Worm (Caenorhabditis elegans): ENCODE results near the gene nep-1.
A peak's percentile ranks its signal among the peaks of the same experiment; 100 is the strongest.

nep-1 gene

ce11 chrII:11652679-11653174, 4.3 kb downstream of the nep-1 start, which contains the start of the genes rad-23 and rpn-12:
rad-23 (minus strand) TSS chrII:11652729.
rpn-12 (plus strand) TSS chrII:11653124.
- no peak for TF ChIP-seq elt-1 (tag; optimal IDR thresholded peaks at IDR 0.05)
- TF ChIP-seq egl-27 (tag; optimal IDR thresholded peaks at IDR 0.05) = no peak
- TF ChIP-seq mab-5 (tag; optimal IDR thresholded peaks at IDR 0.05) = peak; percentile 60
- peak; percentile 45 for TF ChIP-seq sma-9 (GFP tag; optimal IDR thresholded peaks at IDR 0.05)
- TF ChIP-seq sma-9 (tag; optimal IDR thresholded peaks at IDR 0.05) = no peak
- TF ChIP-seq ztf-4 (tag; optimal IDR thresholded peaks at IDR 0.05) = no peak
- no peak for TF ChIP-seq snpc-4 (tag; optimal IDR thresholded peaks at IDR 0.05)
- no peak for TF ChIP-seq nhr-25 (tag; optimal IDR thresholded peaks at IDR 0.05)
- TF ChIP-seq ZK546.5 (tag; optimal IDR thresholded peaks at IDR 0.05) = no peak
- no peak for TF ChIP-seq zag-1 (tag; optimal IDR thresholded peaks at IDR 0.05)
- TF ChIP-seq skn-1 (tag; optimal IDR thresholded peaks at IDR 0.05) = peak; percentile 99
- no peak for TF ChIP-seq F13H6.1 (tag; optimal IDR thresholded peaks at IDR 0.05)
- no peak for TF ChIP-seq unc-62 (GFP tag; optimal IDR thresholded peaks at IDR 0.05)
- peak; percentile 67 for TF ChIP-seq crh-2 (tag; optimal IDR thresholded peaks at IDR 0.05)
- peak; percentile 47 for TF ChIP-seq R02D3.7 (tag; optimal IDR thresholded peaks at IDR 0.05)
- TF ChIP-seq lin-11 (tag; optimal IDR thresholded peaks at IDR 0.05) = peak; percentile 41
- peak; percentile 50 for TF ChIP-seq fos-1 (tag; optimal IDR thresholded peaks at IDR 0.05)
- TF ChIP-seq sma-3 (GFP tag; optimal IDR thresholded peaks at IDR 0.05) = peak; percentile 39
- TF ChIP-seq nhr-10 (tag; optimal IDR thresholded peaks at IDR 0.05) = no peak
- TF ChIP-seq elt-3 (tag; optimal IDR thresholded peaks at IDR 0.05) = no peak
- no peak for TF ChIP-seq nhr-11 (tag; optimal IDR thresholded peaks at IDR 0.05)
- TF ChIP-seq nhr-12 (tag; optimal IDR thresholded peaks at IDR 0.05) = no peak
- TF ChIP-seq aly-2 (tag; optimal IDR thresholded peaks at IDR 0.05) = no peak
- no peak for TF ChIP-seq mdl-1 (tag; optimal IDR thresholded peaks at IDR 0.05)
- peak; percentile 68 for TF ChIP-seq gmeb-1 (tag; optimal IDR thresholded peaks at IDR 0.05)
- no peak for TF ChIP-seq alr-1 (tag; optimal IDR thresholded peaks at IDR 0.05)
- peak; percentile 76 for TF ChIP-seq nhr-129 (tag; optimal IDR thresholded peaks at IDR 0.05)
- TF ChIP-seq mbf-1 (tag; optimal IDR thresholded peaks at IDR 0.05) = no peak
- no peak for TF ChIP-seq ceh-16 (tag; optimal IDR thresholded peaks at IDR 0.05)
- TF ChIP-seq unc-55 (GFP tag; optimal IDR thresholded peaks at IDR 0.05) = peak; percentile 92
- TF ChIP-seq ceh-82 (tag; optimal IDR thresholded peaks at IDR 0.05) = no peak
- TF ChIP-seq nhr-77 (tag; optimal IDR thresholded peaks at IDR 0.05) = no peak
- TF ChIP-seq lsy-2 (tag; optimal IDR thresholded peaks at IDR 0.05) = peak in 1 of 2 experiments; percentile 86
- peak; percentile 86 for TF ChIP-seq C34F6.9 (tag; optimal IDR thresholded peaks at IDR 0.05)
- no peak for TF ChIP-seq sem-4 (tag; optimal IDR thresholded peaks at IDR 0.05)
- peak; percentile 45 for TF ChIP-seq lin-13 (GFP tag; optimal IDR thresholded peaks at IDR 0.05)
- TF ChIP-seq nhr-21 (tag; optimal IDR thresholded peaks at IDR 0.05) = no peak
- TF ChIP-seq nhr-237 (tag; optimal IDR thresholded peaks at IDR 0.05) = no peak
- TF ChIP-seq ztf-1 (GFP tag; conservative IDR thresholded peaks at IDR 0.05) = no peak
- TF ChIP-seq nhr-6 (tag; optimal IDR thresholded peaks at IDR 0.05) = no peak
- TF ChIP-seq peb-1 (tag; optimal IDR thresholded peaks at IDR 0.05) = no peak
- TF ChIP-seq ama-1 (optimal IDR thresholded peaks at IDR 0.05) = no peak
- TF ChIP-seq unc-39 (tag; optimal IDR thresholded peaks at IDR 0.05) = no peak
- no peak for TF ChIP-seq lin-39 (tag; optimal IDR thresholded peaks at IDR 0.05)
- peak; percentile 5 for TF ChIP-seq blmp-1 (tag; optimal IDR thresholded peaks at IDR 0.05; ENCODE audit: insufficient read depth)

DNA sequence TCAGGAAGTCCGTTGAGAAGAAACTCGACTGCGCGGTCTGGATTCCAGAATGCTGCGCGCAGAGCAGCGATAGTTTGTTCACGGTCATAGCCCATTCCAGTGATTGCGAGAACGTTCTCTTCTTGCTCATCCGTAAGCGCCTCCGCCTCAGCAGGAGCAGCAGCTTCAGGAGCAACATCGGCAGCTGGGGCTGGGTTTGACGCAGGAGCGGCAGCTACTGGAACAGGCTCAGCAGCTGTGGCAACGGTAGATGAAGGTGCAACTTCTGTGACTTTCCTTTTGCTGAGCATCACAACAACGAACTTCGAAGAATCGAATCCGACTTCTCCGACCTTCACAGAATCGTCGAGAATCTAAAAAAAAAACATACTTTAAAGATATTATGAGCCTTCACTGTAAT, 4.9 kb downstream of the nep-1 start:
- no peak for TF ChIP-seq skn-1 (tag; optimal IDR thresholded peaks at IDR 0.05)
- TF ChIP-seq ama-1 (optimal IDR thresholded peaks at IDR 0.05) = no peak
- TF ChIP-seq C34F6.9 (tag; optimal IDR thresholded peaks at IDR 0.05) = no peak
- TF ChIP-seq mbf-1 (tag; optimal IDR thresholded peaks at IDR 0.05) = no peak
- no peak for TF ChIP-seq ztf-11 (tag; optimal IDR thresholded peaks at IDR 0.05)
- TF ChIP-seq ceh-16 (tag; optimal IDR thresholded peaks at IDR 0.05) = no peak
- TF ChIP-seq nhr-12 (tag; optimal IDR thresholded peaks at IDR 0.05) = no peak
- no peak for TF ChIP-seq ZK546.5 (tag; optimal IDR thresholded peaks at IDR 0.05)
- TF ChIP-seq ztf-4 (tag; optimal IDR thresholded peaks at IDR 0.05) = no peak
- TF ChIP-seq mab-5 (tag; optimal IDR thresholded peaks at IDR 0.05) = no peak
